Worm (Caenorhabditis elegans) whole organism, L3 larva: Measurements from ENCODE around the gene C30G4.2.

ENCODE experiments used
- R02D3.7 ChIP-seq: fragments of 150-350 bp; optimal IDR thresholded peaks from 2 replicates; lab custom pipeline; 2014; ENCODE audit warnings: missing biosample characterization, missing genetic modification characterization
- ZK546.5 ChIP-seq: sonication (generic microtip); optimal IDR thresholded peaks from 2 replicates; lab custom pipeline; 2017; ENCODE audit warnings: missing biosample characterization, missing genetic modification characterization
- aly-2 ChIP-seq: fragments of 150-350 bp; optimal IDR thresholded peaks from 2 replicates; lab custom pipeline; 2014; ENCODE audit warnings: missing biosample characterization, missing genetic modification characterization
- ceh-16 ChIP-seq: sonication (generic microtip); optimal IDR thresholded peaks from 2 replicates; lab custom pipeline; 2017; ENCODE audit warnings: missing biosample characterization, missing genetic modification characterization
- ceh-28 ChIP-seq: fragments of 150-350 bp; optimal IDR thresholded peaks from 2 replicates; lab custom pipeline; 2014; ENCODE audit warnings: missing biosample characterization, missing genetic modification reagents, missing genetic modification characterization
- ceh-82 ChIP-seq: fragments of 150-350 bp; optimal IDR thresholded peaks from 2 replicates; lab custom pipeline; 2014; ENCODE audit warnings: missing biosample characterization, missing genetic modification characterization
- ceh-9 ChIP-seq: sonication (generic microtip); optimal IDR thresholded peaks from 2 replicates; lab custom pipeline; 2018; ENCODE audit warnings: missing biosample characterization, missing genetic modification characterization
- daf-12 ChIP-seq: fragments of 150-350 bp; optimal IDR thresholded peaks from 2 replicates; lab custom pipeline; 2014; ENCODE audit warnings: missing biosample characterization, missing genetic modification reagents, missing genetic modification characterization
- egl-27 ChIP-seq: sonication (generic microtip); optimal IDR thresholded peaks from 4 replicates; lab custom pipeline; 2017; ENCODE audit warnings: missing biosample characterization, missing genetic modification reagents, missing genetic modification characterization
- elt-1 ChIP-seq: fragments of 150-350 bp; optimal IDR thresholded peaks from 2 replicates; lab custom pipeline; 2014; ENCODE audit warnings: missing biosample characterization, missing genetic modification characterization
- elt-2 ChIP-seq: sonication (generic microtip); optimal IDR thresholded peaks from 2 replicates; lab custom pipeline; 2016; ENCODE audit warnings: missing genetic modification reagents, mild to moderate bottlenecking, missing genetic modification characterization, missing compliant biosample characterization
- eor-1 ChIP-seq, 2 experiments: fragments of 150-350 bp; optimal IDR thresholded peaks; 2 replicates each; lab custom pipeline; 2014 to 2018; ENCODE audit warnings: missing biosample characterization in 2 of 2, missing genetic modification characterization in 2 of 2
- fkh-10 ChIP-seq: sonication (generic microtip); optimal IDR thresholded peaks from 2 replicates; lab custom pipeline; 2017; ENCODE audit warnings: missing biosample characterization, missing genetic modification reagents, missing genetic modification characterization
- fkh-2 ChIP-seq: fragments of 150-350 bp; optimal IDR thresholded peaks from 2 replicates; lab custom pipeline; 2014; ENCODE audit warnings: missing biosample characterization, missing genetic modification reagents, missing genetic modification characterization
- fos-1 ChIP-seq: fragments of 150-350 bp; optimal IDR thresholded peaks from 2 replicates; lab custom pipeline; 2014; ENCODE audit warnings: missing biosample characterization, missing genetic modification characterization
- jun-1 ChIP-seq: fragments of 150-350 bp; optimal IDR thresholded peaks from 2 replicates; lab custom pipeline; 2014; ENCODE audit warnings: missing biosample characterization, missing genetic modification reagents, missing genetic modification characterization
- lin-15B ChIP-seq: fragments of 150-350 bp; optimal IDR thresholded peaks from 2 replicates; lab custom pipeline; 2014; ENCODE audit warnings: missing biosample characterization, missing genetic modification characterization
- lsy-12 ChIP-seq: sonication (generic microtip); optimal IDR thresholded peaks from 2 replicates; lab custom pipeline; 2016; ENCODE audit warnings: mild to moderate bottlenecking, missing genetic modification characterization, missing compliant biosample characterization
- nfya-1 ChIP-seq: sonication (generic microtip); optimal IDR thresholded peaks from 2 replicates; lab custom pipeline; 2017; ENCODE audit warnings: missing genetic modification characterization, mild to moderate bottlenecking, missing compliant biosample characterization, antibody characterized with exemption, moderate library complexity; ENCODE audit not compliant: insufficient read depth
- nhr-237 ChIP-seq: fragments of 150-350 bp; optimal IDR thresholded peaks from 2 replicates; lab custom pipeline; 2014; ENCODE audit warnings: missing biosample characterization, missing genetic modification characterization
- nhr-28 ChIP-seq: fragments of 150-350 bp; optimal IDR thresholded peaks from 2 replicates; lab custom pipeline; 2014; ENCODE audit warnings: missing biosample characterization, missing genetic modification characterization
- nhr-43 ChIP-seq: sonication (generic microtip); optimal IDR thresholded peaks from 2 replicates; lab custom pipeline; 2016; ENCODE audit warnings: mild to moderate bottlenecking, missing genetic modification characterization, missing compliant biosample characterization; ENCODE audit not compliant: poor library complexity, severe bottlenecking
- nhr-67 ChIP-seq: fragments of 150-350 bp; optimal IDR thresholded peaks from 2 replicates; lab custom pipeline; 2014; ENCODE audit warnings: missing biosample characterization, missing genetic modification characterization
- nhr-76 ChIP-seq: fragments of 150-350 bp; sonication (generic microtip); optimal IDR thresholded peaks from 5 replicates; lab custom pipeline; 2014; ENCODE audit warnings: missing biosample characterization, missing genetic modification characterization
- nhr-77 ChIP-seq: fragments of 150-350 bp; optimal IDR thresholded peaks from 2 replicates; lab custom pipeline; 2014; ENCODE audit warnings: missing biosample characterization, missing genetic modification characterization
- pha-4 ChIP-seq: fragments of 150-350 bp; optimal IDR thresholded peaks from 2 replicates; lab custom pipeline; 2014; ENCODE audit warnings: missing biosample characterization, missing genetic modification reagents, missing genetic modification characterization
- pqm-1 ChIP-seq: fragments of 150-350 bp; optimal IDR thresholded peaks from 2 replicates; lab custom pipeline; 2017; ENCODE audit warnings: missing biosample characterization, missing genetic modification characterization, inconsistent platforms
- sea-2 ChIP-seq: fragments of 150-350 bp; sonication (generic microtip); optimal IDR thresholded peaks from 4 replicates; lab custom pipeline; 2014; ENCODE audit warnings: missing biosample characterization, missing genetic modification reagents, missing genetic modification characterization
- skn-1 ChIP-seq: fragments of 150-350 bp; optimal IDR thresholded peaks from 2 replicates; lab custom pipeline; 2014; ENCODE audit warnings: missing biosample characterization, missing genetic modification characterization
- unc-62 ChIP-seq: fragments of 150-350 bp; sonication (generic microtip); optimal IDR thresholded peaks from 4 replicates; lab custom pipeline; 2014; ENCODE audit warnings: missing biosample characterization, missing genetic modification reagents, missing genetic modification characterization
- ztf-11 ChIP-seq: fragments of 150-350 bp; optimal IDR thresholded peaks from 2 replicates; lab custom pipeline; 2014; ENCODE audit warnings: missing biosample characterization, missing genetic modification characterization

C30G4.2 gene

ce11 chrX:17030169-17030914, 15.1 kb downstream of the C30G4.2 start, which contains the start of gene ptrn-1 (continued):
- peak; percentile 37 for TF ChIP-seq lsy-12 (tag; lab: Kevin White, UChicago)
- no peak for TF ChIP-seq nhr-43 (tag; lab: Kevin White, UChicago)
- TF ChIP-seq ceh-28 (tag; lab: Kevin White, UChicago): no peak
- no peak for TF ChIP-seq nhr-28 (tag; lab: Kevin White, UChicago)
- no peak for TF ChIP-seq nhr-76 (tag; lab: Kevin White, UChicago)
- peak; percentile 50 for TF ChIP-seq pqm-1 (tag; lab: Kevin White, UChicago)
- TF ChIP-seq eor-1 (tag; optimal IDR thresholded peaks at IDR 0.05; lab: Kevin White, UChicago): no peak
- TF ChIP-seq unc-62 (GFP tag; lab: Kevin White, UChicago): no peak
- no peak for TF ChIP-seq nhr-237 (tag; lab: Kevin White, UChicago)
- TF ChIP-seq jun-1 (tag; lab: Kevin White, UChicago): peak; percentile 49
- TF ChIP-seq lin-15B (tag; lab: Kevin White, UChicago): peak; percentile 10
- TF ChIP-seq egl-27 (tag; lab: Kevin White, UChicago): no peak
- TF ChIP-seq daf-12: no peak
- TF ChIP-seq aly-2: no peak
- no peak for TF ChIP-seq ceh-82 (tag; lab: Kevin White, UChicago)
- no peak for TF ChIP-seq nhr-67
- peak; percentile 77 for TF ChIP-seq pha-4 (tag; lab: Kevin White, UChicago)
- no peak for TF ChIP-seq elt-1 (tag; lab: Kevin White, UChicago)
- TF ChIP-seq fkh-10 (GFP tag; lab: Kevin White, UChicago): no peak
- TF ChIP-seq, all 47 proteins: peak for 16

ce11 chrX:17020858-17021257, 24.6 kb downstream of the C30G4.2 start, which contains the start of gene F35B3.4:
F35B3.4 (minus strand) TSS chrX:17020958.
- TF ChIP-seq skn-1 (no peak), sea-2 (GFP tag; lab: Kevin White, UChicago) (no peak), eor-1 (tag; optimal IDR thresholded peaks at IDR 0.05; lab: Kevin White, UChicago) (no peak), ceh-16 (tag; lab: Kevin White, UChicago) (no peak), nhr-76 (tag; lab: Kevin White, UChicago) (no peak), ceh-9 (tag; lab: Kevin White, UChicago) (no peak), fos-1 (no peak), nhr-77 (tag; lab: Kevin White, UChicago) (no peak), fkh-10 (GFP tag; lab: Kevin White, UChicago) (no peak), elt-1 (tag; lab: Kevin White, UChicago) (no peak), ceh-82 (tag; lab: Kevin White, UChicago) (no peak)

- TF ChIP-seq pqm-1 (tag; lab: Kevin White, UChicago) (no peak), ceh-82 (tag; lab: Kevin White, UChicago) (no peak), elt-1 (tag; lab: Kevin White, UChicago) (no peak), nhr-28 (tag; lab: Kevin White, UChicago) (no peak), elt-2 (tag; lab: Kevin White, UChicago) (no peak), nhr-43 (tag; lab: Kevin White, UChicago) (no peak), ztf-11 (tag; lab: Kevin White, UChicago) (no peak), ZK546.5 (tag; lab: Kevin White, UChicago) (no peak), egl-27 (tag; lab: Kevin White, UChicago) (no peak), aly-2 (no peak), R02D3.7 (tag; lab: Kevin White, UChicago) (no peak), daf-12 (no peak), nhr-76 (tag; lab: Kevin White, UChicago) (no peak), nfya-1 (tag; lab: Kevin White, UChicago) (no peak)
- TF ChIP-seq, all 47 proteins: peak for 0
Observed at ce11 chrX:17019098-17019497, 26.3 kb downstream of the C30G4.2 start.

ce11 chrX:17013162-17013561, 32.3 kb downstream of the C30G4.2 start, which contains the start of gene F35B3.3:
F35B3.3 (plus strand) TSS chrX:17013462.
- TF ChIP-seq fkh-2 (tag; lab: Kevin White, UChicago): no peak
- TF ChIP-seq nhr-77 (tag; lab: Kevin White, UChicago): no peak
- no peak for TF ChIP-seq unc-62 (GFP tag; lab: Kevin White, UChicago)
- TF ChIP-seq egl-27 (tag; lab: Kevin White, UChicago): no peak
- TF ChIP-seq pqm-1 (tag; lab: Kevin White, UChicago): no peak
- no peak for TF ChIP-seq ZK546.5 (tag; lab: Kevin White, UChicago)
- no peak for TF ChIP-seq daf-12
- TF ChIP-seq, all 47 proteins: peak for 0
